Fruit fly (Drosophila melanogaster) S2 (cell line): ENCODE results near the gene CG11327.
A peak's percentile ranks its signal among the peaks of the same experiment; 100 is the strongest.

ENCODE experiments used
- CG8478 ChIP-seq: fragments of >200 bp; optimal IDR thresholded peaks from 2 replicates; lab custom pipeline; 2018
- CTCF ChIP-seq, 2 experiments: fragments of >200 bp; optimal IDR thresholded peaks; 2 replicates each; lab custom pipeline; 2018

DNA sequence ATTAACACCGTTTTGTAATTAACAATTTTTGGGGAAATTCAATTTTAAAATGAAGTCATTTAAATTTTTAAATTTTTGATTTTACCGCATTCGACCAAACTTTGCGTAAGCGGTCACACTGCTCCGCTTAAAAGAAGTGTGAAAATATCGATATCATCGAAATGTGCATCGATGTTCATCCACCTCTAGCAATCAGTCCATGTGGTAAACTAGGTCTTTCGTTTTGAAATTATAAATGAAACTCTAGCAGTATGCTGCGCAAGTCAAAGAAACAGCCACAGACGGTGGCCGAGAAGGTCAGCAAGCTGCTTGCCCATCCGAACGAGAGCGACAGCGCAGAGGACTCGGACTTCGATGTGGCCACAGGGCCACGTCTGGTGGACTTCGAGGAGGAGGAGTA is 30.9 kb upstream of the CG11327 start, which contains the start of gene Aatf:
- TF ChIP-seq CG8478 (lab: Kevin White, UChicago) (no peak), CTCF (optimal IDR thresholded peaks at IDR 0.05; lab: Kevin White, UChicago) (peak in 1 of 2 experiments; percentile 23)
